Worm (Caenorhabditis elegans) whole organism, midembryonic: Measurements from ENCODE around the gene F09F9.5.

Experiments
- T22C8.4 ChIP-seq: fragments of 200-800 bp; sonication (Bioruptor generic); IDR thresholded peaks from 2 replicates; pipeline ENCODE4 v1.3.6; 2022; ENCODE audit warnings: missing genetic modification characterization, missing compliant biosample characterization
- tab-1 ChIP-seq: fragments of 200-800 bp; sonication (Bioruptor generic); IDR thresholded peaks from 2 replicates; pipeline ENCODE4 v1.3.6; 2022; ENCODE audit warnings: missing genetic modification characterization, missing compliant biosample characterization
- ztf-23 ChIP-seq: fragments of 200-800 bp; sonication (Bioruptor generic); IDR thresholded peaks from 2 replicates; pipeline ENCODE4 v1.3.6; 2022; ENCODE audit warnings: missing genetic modification reagents, missing genetic modification characterization, missing compliant biosample characterization

DNA sequence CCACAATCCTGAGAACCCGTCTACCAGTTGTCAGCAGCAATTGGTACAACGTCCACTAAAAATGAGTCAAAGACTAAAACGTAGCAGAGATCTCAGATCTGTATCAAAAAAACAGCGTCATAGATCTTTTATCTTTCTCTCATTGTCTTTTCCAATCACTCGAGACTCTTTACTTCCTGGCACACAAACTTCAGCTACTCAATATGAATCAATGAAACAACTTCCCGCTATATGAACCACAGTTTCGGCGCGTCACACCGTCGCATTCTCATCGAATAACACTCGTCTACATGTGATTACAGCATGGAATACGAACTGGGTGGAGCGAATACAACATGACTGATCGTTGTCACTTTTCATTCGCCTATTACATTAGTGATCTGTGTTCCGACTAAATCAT is 14.5 kb downstream of the F09F9.5 start:
- no peak for TF ChIP-seq T22C8.4 (GFP tag; lab: Robert Waterston, UW)
- no peak for TF ChIP-seq ztf-23
- TF ChIP-seq tab-1 (GFP tag; lab: Robert Waterston, UW), result no peak
